Fruit fly (Drosophila melanogaster): ENCODE results near the gene Rab39.

DNA sequence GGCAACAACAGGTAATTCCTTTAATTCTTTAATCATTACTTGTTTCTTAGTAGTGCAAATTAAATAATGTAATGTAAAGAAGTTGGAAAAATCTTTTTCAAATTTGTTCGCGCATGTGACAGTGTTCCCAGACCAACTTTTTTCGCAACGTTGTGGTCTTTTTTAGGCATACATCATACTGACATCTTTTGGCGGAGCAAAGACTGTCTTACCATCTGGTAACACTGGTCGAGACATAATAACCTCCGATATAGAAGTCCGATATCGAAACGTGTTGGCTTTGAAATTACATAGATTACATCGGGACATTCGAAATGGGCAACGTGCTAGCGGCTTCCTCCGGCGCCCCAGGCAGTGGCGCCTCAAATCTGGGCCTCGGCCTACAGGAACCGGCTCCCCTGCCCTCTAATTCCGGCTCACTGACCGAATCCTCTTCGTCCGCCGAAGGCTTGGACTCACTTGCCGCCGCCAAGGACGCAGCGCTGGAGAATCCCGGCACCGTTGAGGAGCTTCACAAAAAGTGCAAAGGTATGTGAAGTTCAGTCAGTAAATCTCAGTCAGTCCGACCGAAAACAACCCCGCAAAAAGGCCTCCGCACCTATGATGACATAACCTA lies 2.5 kb downstream of the Rab39 start:
- TF ChIP-seq Sin3A (optimal IDR thresholded peaks at IDR 0.05), result no peak
- no peak for TF ChIP-seq h (optimal IDR thresholded peaks at IDR 0.05)
- TF ChIP-seq Myc (optimal IDR thresholded peaks at IDR 0.05), result no peak
- TF ChIP-seq psq (optimal IDR thresholded peaks at IDR 0.05), result no peak
- TF ChIP-seq insv (optimal IDR thresholded peaks at IDR 0.05), result no peak

All from Kc167 (cell line).